Fruit fly (Drosophila melanogaster) S2 (cell line): ENCODE measurements around the gene CG18171.

Experiments used
- CG8478 ChIP-seq: fragments of >200 bp; optimal IDR thresholded peaks from 2 replicates; lab custom pipeline; 2018
- CTCF ChIP-seq, 2 experiments: fragments of >200 bp; optimal IDR thresholded peaks; 2 replicates each; lab custom pipeline; 2018

DNA sequence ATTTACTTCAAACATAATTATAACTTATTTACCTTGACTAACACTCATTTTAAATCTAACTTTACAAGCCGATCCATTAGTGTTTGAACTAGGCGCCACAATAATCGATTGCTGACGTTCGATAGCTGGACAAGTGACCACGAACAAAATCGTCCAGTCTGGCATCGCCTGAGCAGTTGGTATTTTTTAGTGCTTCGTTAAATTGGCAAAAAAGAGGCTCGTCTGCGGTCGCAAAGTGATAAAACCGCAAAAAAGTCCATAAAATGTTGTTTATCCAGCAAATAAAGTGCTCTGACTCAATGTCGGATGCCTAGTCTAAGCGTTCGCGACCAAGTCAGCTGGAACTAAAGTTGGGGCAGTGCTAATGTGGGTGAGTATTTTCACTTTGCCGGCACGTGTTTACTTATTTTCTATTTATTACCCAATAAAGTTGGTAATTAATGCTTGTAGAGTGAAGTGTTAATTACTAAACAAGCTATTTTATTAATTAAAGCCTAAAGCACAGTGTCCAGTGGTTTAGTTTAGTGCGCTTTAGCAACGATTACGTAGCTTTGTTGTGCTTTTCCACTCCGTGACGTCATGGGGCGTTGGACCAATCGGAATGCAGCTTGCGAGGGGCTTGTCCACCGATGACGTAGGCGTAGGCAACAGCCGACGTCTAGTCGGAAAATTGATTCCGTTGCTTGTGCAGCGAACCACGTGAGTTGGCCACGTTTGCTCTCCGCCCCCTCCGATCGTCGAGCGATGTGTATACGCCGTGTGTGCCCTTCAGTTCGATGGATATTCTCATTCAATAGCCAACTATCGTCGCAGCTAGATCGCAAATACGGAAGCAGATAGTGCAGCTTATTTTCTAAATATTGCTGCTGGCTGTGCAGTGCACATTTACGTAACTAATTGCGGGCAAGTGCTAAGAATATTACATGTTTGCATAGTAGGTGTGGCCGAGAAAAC lies 15.7 kb upstream of the CG18171 start, which contains the start of gene Gk2:
- TF ChIP-seq CG8478 (lab: Kevin White, UChicago) = no peak
- peak in 1 of 2 experiments; percentile 20 for TF ChIP-seq CTCF (optimal IDR thresholded peaks at IDR 0.05; lab: Kevin White, UChicago)
